Fruit fly (Drosophila melanogaster) whole organism, embryonic: ENCODE data around the gene CG5762.

Source experiments
- B-H1 ChIP-seq: fragments of 200-800 bp; sonication (Bioruptor generic); IDR thresholded peaks from 3 replicates; pipeline ENCODE4 v1.3.6; 2022; ENCODE audit warnings: missing biosample characterization, missing genetic modification characterization
- CG10654 ChIP-seq: fragments of 200-800 bp; sonication (Bioruptor generic); optimal IDR thresholded peaks from 2 replicates; lab custom pipeline; 2016; ENCODE audit warnings: missing biosample characterization, missing genetic modification characterization
- CG11085 ChIP-seq: fragments of 200-800 bp; sonication (Bioruptor generic); IDR thresholded peaks from 2 replicates; pipeline ENCODE4 v1.3.6; 2022; ENCODE audit warnings: missing biosample characterization, missing genetic modification characterization
- CG11695 ChIP-seq: fragments of 200-800 bp; sonication (Bioruptor generic); IDR thresholded peaks from 3 replicates; pipeline ENCODE4 v1.3.6; 2022; ENCODE audit warnings: missing biosample characterization, missing genetic modification characterization
- CG12942 ChIP-seq: fragments of 200-800 bp; sonication (Bioruptor generic); optimal IDR thresholded peaks from 3 replicates; lab custom pipeline; 2016; ENCODE audit warnings: missing biosample characterization, missing genetic modification characterization
- CG13123 ChIP-seq: fragments of 200-800 bp; sonication (Bioruptor generic); optimal IDR thresholded peaks from 2 replicates; lab custom pipeline; 2016; ENCODE audit warnings: missing biosample characterization, missing genetic modification characterization
- CG15479 ChIP-seq: fragments of 200-800 bp; sonication (Bioruptor generic); optimal IDR thresholded peaks from 3 replicates; lab custom pipeline; 2019; ENCODE audit warnings: missing biosample characterization, mild to moderate bottlenecking, missing genetic modification characterization, moderate library complexity
- CG16863 ChIP-seq: fragments of 200-800 bp; sonication (Bioruptor generic); optimal IDR thresholded peaks from 3 replicates; lab custom pipeline; 2016; ENCODE audit warnings: missing biosample characterization, missing genetic modification characterization
- CG2202 ChIP-seq: fragments of 200-800 bp; sonication (Bioruptor generic); optimal IDR thresholded peaks from 2 replicates; lab custom pipeline; 2018; ENCODE audit warnings: missing biosample characterization, mild to moderate bottlenecking, missing genetic modification characterization
- CG2889 ChIP-seq: fragments of 200-800 bp; sonication (Bioruptor generic); IDR thresholded peaks from 3 replicates; pipeline ENCODE4 v1.3.6; 2022; ENCODE audit warnings: missing biosample characterization, missing genetic modification characterization
- CG30020 ChIP-seq: fragments of 200-800 bp; optimal IDR thresholded peaks from 2 replicates; lab custom pipeline; 2019; ENCODE audit warnings: missing biosample characterization, mild to moderate bottlenecking, missing genetic modification characterization, moderate library complexity
- CG3847 ChIP-seq: fragments of 200-800 bp; sonication (Bioruptor generic); IDR thresholded peaks from 2 replicates; pipeline ENCODE4 v1.3.6; 2022; ENCODE audit warnings: missing biosample characterization, missing genetic modification characterization
- CG42726 ChIP-seq: fragments of 200-800 bp; sonication (Bioruptor generic); IDR thresholded peaks from 2 replicates; pipeline ENCODE4 v1.3.6; 2022; ENCODE audit warnings: missing biosample characterization, missing genetic modification characterization; ENCODE audit not compliant: partially characterized antibody
- CG5953 ChIP-seq: fragments of 200-800 bp; sonication (Bioruptor generic); IDR thresholded peaks from 2 replicates; pipeline ENCODE4 v1.3.6; 2022; ENCODE audit warnings: missing biosample characterization, missing genetic modification characterization
- CG6175 ChIP-seq: fragments of 200-800 bp; sonication (Bioruptor generic); IDR thresholded peaks from 3 replicates; pipeline ENCODE4 v1.3.6; 2022; ENCODE audit warnings: missing biosample characterization, missing genetic modification characterization
- CG6813 ChIP-seq: fragments of 200-800 bp; sonication (Bioruptor generic); optimal IDR thresholded peaks from 2 replicates; lab custom pipeline; 2017; ENCODE audit warnings: missing biosample characterization, missing genetic modification characterization, mild to moderate bottlenecking, moderate library complexity, missing genetic modification reagents
- CG7839 ChIP-seq: fragments of 200-800 bp; sonication (Bioruptor generic); optimal IDR thresholded peaks from 3 replicates; lab custom pipeline; 2018; ENCODE audit warnings: missing biosample characterization, mild to moderate bottlenecking, missing genetic modification characterization, moderate library complexity
- CG8290 ChIP-seq, 3 experiments: fragments of 200-800 bp; sonication (Bioruptor generic); optimal IDR thresholded peaks; 2 replicates each; lab custom pipeline; 2016 to 2019; ENCODE audit warnings: missing biosample characterization in 3 of 3, missing genetic modification characterization in 3 of 3, mild to moderate bottlenecking in 2 of 3, moderate library complexity in 1 of 3
- CG8944 ChIP-seq: fragments of 200-800 bp; sonication (Bioruptor generic); optimal IDR thresholded peaks from 3 replicates; lab custom pipeline; 2016; ENCODE audit warnings: missing biosample characterization, missing genetic modification characterization
- CHES-1-like ChIP-seq: fragments of 200-800 bp; sonication (Bioruptor generic); optimal IDR thresholded peaks from 2 replicates; lab custom pipeline; 2016; ENCODE audit warnings: missing biosample characterization, missing genetic modification characterization
- Dbx ChIP-seq: fragments of 200-800 bp; sonication (Bioruptor generic); IDR thresholded peaks from 3 replicates; pipeline ENCODE4 v1.3.6; 2022; ENCODE audit warnings: missing biosample characterization, missing genetic modification characterization
- Dek ChIP-seq: fragments of 200-800 bp; sonication (Bioruptor generic); optimal IDR thresholded peaks from 3 replicates; lab custom pipeline; 2019; ENCODE audit warnings: missing biosample characterization, mild to moderate bottlenecking, missing genetic modification characterization, moderate library complexity
- GATAe ChIP-seq: fragments of 200-800 bp; sonication (Bioruptor generic); conservative IDR thresholded peaks from 2 replicates; pipeline ENCODE4 v1.3.6; 2022; ENCODE audit warnings: missing biosample characterization, missing genetic modification characterization
- HHEX ChIP-seq: fragments of 200-800 bp; sonication (Bioruptor generic); optimal IDR thresholded peaks from 3 replicates; lab custom pipeline; 2017; ENCODE audit warnings: missing biosample characterization, mild to moderate bottlenecking, missing genetic modification characterization, missing genetic modification reagents
- HLH4C ChIP-seq: fragments of 200-800 bp; sonication (Bioruptor generic); IDR thresholded peaks from 3 replicates; pipeline ENCODE4 v1.3.6; 2022; ENCODE audit warnings: missing biosample characterization, missing genetic modification characterization; ENCODE audit not compliant: partially characterized antibody
- Hr78 ChIP-seq, 2 experiments: fragments of 200-800 bp in 1 of 2; fragments of >200 bp in 1 of 2; sonication (Bioruptor generic) in 1 of 2; optimal IDR thresholded peaks; 2 replicates each; lab custom pipeline; 2017 to 2019; ENCODE audit warnings: missing biosample characterization in 2 of 2, missing genetic modification characterization in 2 of 2, mild to moderate bottlenecking in 1 of 2, moderate library complexity in 1 of 2
- Hsf ChIP-seq: fragments of 200-800 bp; sonication (Bioruptor generic); optimal IDR thresholded peaks from 3 replicates; lab custom pipeline; 2016; ENCODE audit warnings: missing biosample characterization, missing genetic modification characterization
- Spps ChIP-seq: fragments of 200-800 bp; sonication (Bioruptor generic); optimal IDR thresholded peaks from 2 replicates; lab custom pipeline; 2018; ENCODE audit warnings: missing biosample characterization, mild to moderate bottlenecking, missing genetic modification characterization
- ab ChIP-seq: fragments of 200-800 bp; sonication (Bioruptor generic); optimal IDR thresholded peaks from 2 replicates; lab custom pipeline; 2016; ENCODE audit warnings: missing biosample characterization, missing genetic modification characterization
- ato ChIP-seq: fragments of 200-800 bp; sonication (Bioruptor generic); IDR thresholded peaks from 2 replicates; pipeline ENCODE4 v1.3.6; 2022; ENCODE audit warnings: missing biosample characterization, missing genetic modification characterization; ENCODE audit not compliant: partially characterized antibody
- br ChIP-seq: fragments of >200 bp; optimal IDR thresholded peaks from 2 replicates; lab custom pipeline; 2017
- cg ChIP-seq: fragments of 200-800 bp; sonication (Bioruptor generic); optimal IDR thresholded peaks from 3 replicates; lab custom pipeline; 2019; ENCODE audit warnings: missing biosample characterization, mild to moderate bottlenecking, missing genetic modification characterization, moderate library complexity
- corto ChIP-seq: fragments of 200-800 bp; sonication (Bioruptor generic); optimal IDR thresholded peaks from 2 replicates; lab custom pipeline; 2016; ENCODE audit warnings: missing biosample characterization, mild to moderate bottlenecking, missing genetic modification characterization, moderate library complexity
- da ChIP-seq: fragments of 200-800 bp; sonication (Bioruptor generic); optimal IDR thresholded peaks from 2 replicates; lab custom pipeline; 2016; ENCODE audit warnings: missing biosample characterization, missing genetic modification characterization
- gcm ChIP-seq: fragments of 200-800 bp; sonication (Bioruptor generic); optimal IDR thresholded peaks from 2 replicates; lab custom pipeline; 2019; ENCODE audit warnings: missing biosample characterization, mild to moderate bottlenecking, missing genetic modification characterization, moderate library complexity
- gem ChIP-seq: fragments of 200-800 bp; sonication (Bioruptor generic); optimal IDR thresholded peaks from 2 replicates; lab custom pipeline; 2019; ENCODE audit warnings: missing biosample characterization, mild to moderate bottlenecking, missing genetic modification characterization, moderate library complexity
- gro ChIP-seq: fragments of 200-800 bp; sonication (Bioruptor generic); optimal IDR thresholded peaks from 2 replicates; lab custom pipeline; 2016; ENCODE audit warnings: missing biosample characterization, missing genetic modification characterization
- gt ChIP-seq: fragments of 200-800 bp; sonication (Bioruptor generic); IDR thresholded peaks from 2 replicates; pipeline ENCODE4 v1.3.6; 2022; ENCODE audit warnings: missing biosample characterization, missing genetic modification characterization
- ind ChIP-seq: fragments of 200-800 bp; sonication (Bioruptor generic); optimal IDR thresholded peaks from 3 replicates; lab custom pipeline; 2016; ENCODE audit warnings: missing biosample characterization, missing genetic modification characterization
- mld ChIP-seq: fragments of 200-800 bp; sonication (Bioruptor generic); IDR thresholded peaks from 3 replicates; pipeline ENCODE4 v1.3.6; 2022; ENCODE audit warnings: missing biosample characterization, missing genetic modification characterization; ENCODE audit not compliant: partially characterized antibody
- nau ChIP-seq: fragments of 200-800 bp; sonication (Bioruptor generic); optimal IDR thresholded peaks from 3 replicates; lab custom pipeline; 2017; ENCODE audit warnings: missing biosample characterization, mild to moderate bottlenecking, missing genetic modification characterization, missing genetic modification reagents
- onecut ChIP-seq: fragments of 200-800 bp; sonication (Bioruptor generic); IDR thresholded peaks from 2 replicates; pipeline ENCODE4 v1.3.6; 2022; ENCODE audit warnings: missing biosample characterization, missing genetic modification characterization
- rib ChIP-seq: fragments of 200-800 bp; sonication (Bioruptor generic); IDR thresholded peaks from 2 replicates; pipeline ENCODE4 v1.3.6; 2022; ENCODE audit warnings: missing biosample characterization, missing genetic modification characterization
- sna ChIP-seq: fragments of 200-800 bp; sonication (Bioruptor generic); IDR thresholded peaks from 2 replicates; pipeline ENCODE4 v1.3.6; 2022; ENCODE audit warnings: missing biosample characterization, missing genetic modification characterization; ENCODE audit not compliant: partially characterized antibody
- stwl ChIP-seq: fragments of 200-800 bp; sonication (Bioruptor generic); optimal IDR thresholded peaks from 3 replicates; lab custom pipeline; 2018; ENCODE audit warnings: missing biosample characterization, mild to moderate bottlenecking, missing genetic modification characterization, moderate library complexity
- unpg ChIP-seq: fragments of 200-800 bp; sonication (Bioruptor generic); optimal IDR thresholded peaks from 3 replicates; lab custom pipeline; 2018; ENCODE audit warnings: missing biosample characterization, mild to moderate bottlenecking, missing genetic modification characterization, moderate library complexity
- vnd ChIP-seq: fragments of 200-800 bp; sonication (Bioruptor generic); IDR thresholded peaks from 3 replicates; pipeline ENCODE4 v1.3.6; 2022; ENCODE audit warnings: missing biosample characterization, missing genetic modification characterization; ENCODE audit not compliant: partially characterized antibody
- vvl ChIP-seq: fragments of 200-800 bp; sonication (Bioruptor generic); IDR thresholded peaks from 2 replicates; pipeline ENCODE4 v1.3.6; 2022; ENCODE audit warnings: missing biosample characterization, missing genetic modification characterization

The CG5762 gene

DNA sequence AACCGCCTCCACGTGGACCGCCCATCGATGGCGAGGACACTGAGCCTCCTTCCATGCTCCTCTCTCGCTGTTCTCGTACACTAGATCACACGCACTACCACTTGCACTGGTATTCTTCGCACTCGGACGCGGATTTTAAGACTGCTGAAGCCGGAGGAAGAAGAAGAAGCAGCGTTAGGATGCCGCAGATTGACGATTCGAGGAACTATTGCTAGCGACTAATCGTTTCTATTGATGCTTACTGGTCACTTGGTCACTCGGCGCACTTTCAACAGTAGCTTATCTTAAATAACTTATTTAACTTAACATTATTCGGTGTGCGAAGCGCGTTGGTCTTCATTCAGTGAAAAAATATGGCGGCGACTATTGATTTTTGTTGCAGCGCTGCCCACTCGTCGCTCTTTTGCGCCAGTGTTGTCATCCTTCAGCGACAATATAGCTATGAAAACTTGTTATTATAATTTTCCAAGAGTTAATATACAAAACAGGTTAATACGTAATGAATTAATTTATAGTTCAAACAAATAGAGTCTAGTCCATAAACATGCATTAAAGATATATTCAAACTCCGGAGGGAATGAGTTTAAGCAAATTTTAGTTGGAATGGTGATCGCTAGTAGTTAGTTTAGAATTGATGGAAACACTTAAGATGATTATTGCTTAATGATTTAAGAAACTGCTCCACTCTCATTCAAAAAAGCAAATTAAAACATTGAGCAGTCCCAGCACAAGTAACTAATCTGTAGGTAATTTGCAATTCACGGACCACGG is 12.9 kb downstream of the CG5762 start, which contains the start of the genes CG5746 and CG6454 (continued):
- no peak for TF ChIP-seq nau (GFP tag; lab: Kevin White, UChicago)
- no peak for TF ChIP-seq gcm (GFP tag; lab: Kevin White, UChicago)
- TF ChIP-seq CG11085 (GFP tag; lab: Robert Waterston, UW), result no peak
- peak; percentile 53 for TF ChIP-seq gro
- TF ChIP-seq CG2202 (tag; lab: Kevin White, UChicago), result no peak
- peak; percentile 56 for TF ChIP-seq CG16863 (GFP tag; lab: Kevin White, UChicago)
- no peak for TF ChIP-seq sna (GFP tag; lab: Robert Waterston, UW)
- TF ChIP-seq da (GFP tag; lab: Kevin White, UChicago), result no peak
- no peak for TF ChIP-seq gem (tag; lab: Kevin White, UChicago)
- TF ChIP-seq CG8290 (GFP tag; optimal IDR thresholded peaks at IDR 0.05; lab: Kevin White, UChicago), result peak; percentile 38
- TF ChIP-seq CG8290 (tag; optimal IDR thresholded peaks at IDR 0.05; lab: Kevin White, UChicago), result no peak
- peak; percentile 69 for TF ChIP-seq CG12942 (GFP tag; lab: Kevin White, UChicago)
- TF ChIP-seq CHES-1-like (GFP tag; lab: Kevin White, UChicago), result peak; percentile 80
- TF ChIP-seq CG7839, result no peak
- TF ChIP-seq onecut (GFP tag; lab: Robert Waterston, UW), result peak; percentile 100
- peak; percentile 71 for TF ChIP-seq Hsf
- 0 out of 3 replicates have a peak, but pooled peaks have one; percentile 53 for TF ChIP-seq CG2889 (GFP tag; lab: Robert Waterston, UW)
- no peak for TF ChIP-seq CG11695 (GFP tag; lab: Robert Waterston, UW)
- TF ChIP-seq CG5953 (GFP tag; lab: Robert Waterston, UW), result no peak
- TF ChIP-seq stwl (tag; lab: Kevin White, UChicago), result peak; percentile 48
- 0 out of 2 replicates have a peak, but pooled peaks have one; percentile 33 for TF ChIP-seq CG3847
- no peak for TF ChIP-seq rib
- TF ChIP-seq ato (GFP tag; lab: Robert Waterston, UW), result no peak
- TF ChIP-seq mld (GFP tag; lab: Robert Waterston, UW), result no peak
- 0 out of 3 replicates have a peak, but pooled peaks have one; percentile 48 for TF ChIP-seq Dbx (GFP tag; lab: Robert Waterston, UW)
- no peak for TF ChIP-seq CG6813 (GFP tag; lab: Kevin White, UChicago)
- TF ChIP-seq Hr78 (GFP tag; optimal IDR thresholded peaks at IDR 0.05; lab: Kevin White, UChicago), result no peak
- peak; percentile 69 for TF ChIP-seq CG30020 (tag; lab: Kevin White, UChicago)
- TF ChIP-seq cg (GFP tag; lab: Kevin White, UChicago), result no peak
- TF ChIP-seq vnd, result no peak
- TF ChIP-seq gt (GFP tag; lab: Robert Waterston, UW), result no peak
- TF ChIP-seq CG8944 (GFP tag; lab: Kevin White, UChicago), result peak; percentile 24
- TF ChIP-seq CG6175 (GFP tag; lab: Robert Waterston, UW), result no peak
- no peak for TF ChIP-seq ind (GFP tag; lab: Kevin White, UChicago)
- no peak for TF ChIP-seq corto (GFP tag; lab: Kevin White, UChicago)
- peak; percentile 46 for TF ChIP-seq CG13123 (GFP tag; lab: Kevin White, UChicago)
- no peak for TF ChIP-seq unpg (GFP tag; lab: Kevin White, UChicago)
- no peak for TF ChIP-seq HHEX (GFP tag; lab: Kevin White, UChicago)
- TF ChIP-seq CG15479 (GFP tag; lab: Kevin White, UChicago), result no peak
- peak; percentile 42 for TF ChIP-seq Dek (tag; lab: Kevin White, UChicago)
- TF ChIP-seq B-H1 (GFP tag; lab: Robert Waterston, UW), result no peak
- TF ChIP-seq HLH4C (GFP tag; lab: Robert Waterston, UW), result no peak
- TF ChIP-seq CG10654 (GFP tag; lab: Kevin White, UChicago), result no peak
- no peak for TF ChIP-seq br (lab: Kevin White, UChicago)
- 0 out of 2 replicates have a peak, but pooled peaks have one; percentile 5 for TF ChIP-seq CG42726 (GFP tag; lab: Robert Waterston, UW)
- TF ChIP-seq ab (GFP tag; lab: Kevin White, UChicago), result no peak
- no peak; the same call in 1 of the 2 replicates for TF ChIP-seq vvl (GFP tag; lab: Robert Waterston, UW)
- TF ChIP-seq Spps (tag; lab: Kevin White, UChicago), result no peak
- TF ChIP-seq GATAe (GFP tag; lab: Robert Waterston, UW), result no peak
